Fruit fly (Drosophila melanogaster) Kc167 (cell line): ENCODE results near the gene Mcm2.

Source experiments
- Myc ChIP-seq: fragments of >200 bp; optimal IDR thresholded peaks from 2 replicates; lab custom pipeline; 2017; ENCODE audit warnings: missing external identifiers
- Sin3A ChIP-seq: fragments of >200 bp; optimal IDR thresholded peaks from 2 replicates; lab custom pipeline; 2018; ENCODE audit warnings: missing external identifiers
- h ChIP-seq: fragments of >200 bp; optimal IDR thresholded peaks from 3 replicates; lab custom pipeline; 2018; ENCODE audit warnings: missing external identifiers
- insv ChIP-seq: fragments of >200 bp; optimal IDR thresholded peaks from 3 replicates; lab custom pipeline; 2018; ENCODE audit warnings: missing external identifiers
- psq ChIP-seq: fragments of >200 bp; optimal IDR thresholded peaks from 2 replicates; lab custom pipeline; 2017; ENCODE audit warnings: missing external identifiers
- ttk ChIP-seq: sonication (Bioruptor generic); optimal IDR thresholded peaks from 2 replicates; lab custom pipeline; 2017; ENCODE audit warnings: missing external identifiers

Gene Mcm2

dm6 chr3R:8264302-8265080 lies at the start of gene Mcm2, which contains the start of gene RPA1:
Gene Mcm2, plus strand, starts transcription at chr3R:8264970.
Gene RPA1, minus strand, starts transcription at chr3R:8264451.
- TF ChIP-seq psq (lab: Kevin White, UChicago): no peak
- TF ChIP-seq h (lab: Kevin White, UChicago): no peak
- no peak for TF ChIP-seq Myc (lab: Kevin White, UChicago)
- TF ChIP-seq ttk (lab: Kevin White, UChicago): no peak
- no peak for TF ChIP-seq Sin3A
- TF ChIP-seq insv (lab: Kevin White, UChicago): no peak

- TF ChIP-seq Sin3A (no peak), ttk (lab: Kevin White, UChicago) (no peak), h (lab: Kevin White, UChicago) (no peak), insv (lab: Kevin White, UChicago) (no peak), psq (lab: Kevin White, UChicago) (no peak), Myc (lab: Kevin White, UChicago) (no peak)
Measured at dm6 chr3R:8215528-8216189, 49.1 kb upstream of the Mcm2 start.

dm6 chr3R:8217727-8218126 lies 47.0 kb upstream of the Mcm2 start, which contains the start of gene CG7800:
Gene CG7800, plus strand, starts transcription at chr3R:8217957.
- TF ChIP-seq psq (lab: Kevin White, UChicago) (no peak), insv (lab: Kevin White, UChicago) (no peak), ttk (lab: Kevin White, UChicago) (no peak), Myc (lab: Kevin White, UChicago) (no peak), h (lab: Kevin White, UChicago) (no peak), Sin3A (no peak)

- TF ChIP-seq Sin3A (no peak), Myc (lab: Kevin White, UChicago) (no peak), ttk (lab: Kevin White, UChicago) (no peak), psq (lab: Kevin White, UChicago) (no peak), h (lab: Kevin White, UChicago) (no peak), insv (lab: Kevin White, UChicago) (no peak)
Measured at dm6 chr3R:8219891-8220290, 44.9 kb upstream of the Mcm2 start, which contains the start of gene CG18249. Gene CG18249, plus strand, starts transcription at chr3R:8220146.

dm6 chr3R:8223074-8223597 lies 41.6 kb upstream of the Mcm2 start:
- no peak for TF ChIP-seq ttk (lab: Kevin White, UChicago)
- TF ChIP-seq h (lab: Kevin White, UChicago): no peak
- TF ChIP-seq insv (lab: Kevin White, UChicago): no peak
- no peak for TF ChIP-seq Sin3A
- TF ChIP-seq psq (lab: Kevin White, UChicago): no peak
- no peak for TF ChIP-seq Myc (lab: Kevin White, UChicago)

- no peak for TF ChIP-seq Myc (lab: Kevin White, UChicago)
- no peak for TF ChIP-seq h (lab: Kevin White, UChicago)
- no peak for TF ChIP-seq Sin3A
- TF ChIP-seq ttk (lab: Kevin White, UChicago): no peak
- TF ChIP-seq insv (lab: Kevin White, UChicago): no peak
- TF ChIP-seq psq (lab: Kevin White, UChicago): no peak
Measured at dm6 chr3R:8224726-8225460, 39.9 kb upstream of the Mcm2 start.

- TF ChIP-seq Sin3A (no peak), h (lab: Kevin White, UChicago) (no peak), psq (lab: Kevin White, UChicago) (no peak), Myc (lab: Kevin White, UChicago) (no peak), ttk (lab: Kevin White, UChicago) (no peak), insv (lab: Kevin White, UChicago) (no peak)
Measured at dm6 chr3R:8225461-8225971, 39.3 kb upstream of the Mcm2 start.

- TF ChIP-seq psq (lab: Kevin White, UChicago) (no peak), Sin3A (no peak), ttk (lab: Kevin White, UChicago) (no peak), Myc (lab: Kevin White, UChicago) (no peak), insv (lab: Kevin White, UChicago) (no peak), h (lab: Kevin White, UChicago) (no peak)
Measured at dm6 chr3R:8227344-8227743, 37.4 kb upstream of the Mcm2 start.

- TF ChIP-seq h (lab: Kevin White, UChicago): no peak
- TF ChIP-seq psq (lab: Kevin White, UChicago): no peak
- no peak for TF ChIP-seq insv (lab: Kevin White, UChicago)
- no peak for TF ChIP-seq Myc (lab: Kevin White, UChicago)
- no peak for TF ChIP-seq ttk (lab: Kevin White, UChicago)
- no peak for TF ChIP-seq Sin3A
Measured at dm6 chr3R:8233370-8233773, 31.4 kb upstream of the Mcm2 start, which contains the start of gene PolI. Gene PolI, plus strand, starts transcription at chr3R:8233507.

dm6 chr3R:8233864-8234263 lies 30.9 kb upstream of the Mcm2 start:
- TF ChIP-seq Sin3A (no peak), h (lab: Kevin White, UChicago) (no peak), ttk (lab: Kevin White, UChicago) (no peak), psq (lab: Kevin White, UChicago) (no peak), Myc (lab: Kevin White, UChicago) (no peak), insv (lab: Kevin White, UChicago) (no peak)
